Fruit fly (Drosophila melanogaster): ENCODE data around the gene Tk.
"Not testable (repeated sequence)": the region's sequence is repeated elsewhere in the genome, so short reads cannot be mapped to it uniquely, and the experiment has no call there.

Gene Tk

dm6 chr3R:11962739-11963214, 42.5 kb downstream of the Tk start, which contains the start of the genes CG3281 and aurA (continued):
- TF ChIP-seq Atf-2 (GFP tag; optimal IDR thresholded peaks at IDR 0.05) (peak; percentile 59), eyg (GFP tag; optimal IDR thresholded peaks at IDR 0.05) (peak; percentile 38), ara (GFP tag; IDR thresholded peaks at IDR 0.05) (peak; percentile 40; the same call in 1 of the 2 replicates), esg (GFP tag; conservative IDR thresholded peaks at IDR 0.05) (peak; percentile 49; the same call in 1 of the 2 replicates), CG16813 (GFP tag; IDR thresholded peaks at IDR 0.05; ENCODE audit: partially characterized antibody) (peak; percentile 99), CG13287 (GFP tag; IDR thresholded peaks at IDR 0.05; ENCODE audit: partially characterized antibody) (peak; percentile 97), danr (GFP tag; IDR thresholded peaks at IDR 0.05) (no peak), fd102C (GFP tag; optimal IDR thresholded peaks at IDR 0.05) (no peak), Dref (GFP tag; IDR thresholded peaks at IDR 0.05) (peak; percentile 47), ewg (GFP tag; optimal IDR thresholded peaks at IDR 0.05) (peak; percentile 46), CG34376 (GFP tag; optimal IDR thresholded peaks at IDR 0.05) (peak; percentile 72), sens-2 (GFP tag; IDR thresholded peaks at IDR 0.05) (no peak), Gug (GFP tag; IDR thresholded peaks at IDR 0.05) (peak; percentile 57; the same call in 1 of the 4 replicates), Rx (GFP tag; IDR thresholded peaks at IDR 0.05) (peak; percentile 31; the same call in 1 of the 2 replicates), trem (tag; optimal IDR thresholded peaks at IDR 0.05) (peak; percentile 86), Sox100B (GFP tag; optimal IDR thresholded peaks at IDR 0.05) (no peak)

dm6 chr3R:11958235-11958634, 47.0 kb downstream of the Tk start, which contains the start of gene Hsp70Ab:
TSS of gene Hsp70Ab (plus strand) at chr3R:11958535.
- TF ChIP-seq onecut (GFP tag; IDR thresholded peaks at IDR 0.05): 0 out of 2 replicates have a peak, but pooled peaks have one; percentile 14

- TF ChIP-seq trem (tag; optimal IDR thresholded peaks at IDR 0.05): peak; percentile 95
- TF ChIP-seq tio (GFP tag; optimal IDR thresholded peaks at IDR 0.05): no peak
- peak; percentile 64 for TF ChIP-seq stwl (tag; optimal IDR thresholded peaks at IDR 0.05)
Measured at dm6 chr3R:11957388-11957787, 47.9 kb downstream of the Tk start.

- TF ChIP-seq CG10565 (GFP tag; optimal IDR thresholded peaks at IDR 0.05); bsh (GFP tag; optimal IDR thresholded peaks at IDR 0.05); ken (GFP tag; IDR thresholded peaks at IDR 0.05): not testable (repeated sequence)
Measured at dm6 chr3R:11956444-11956843, 48.8 kb downstream of the Tk start, which contains the start of gene Hsp70Aa. TSS of gene Hsp70Aa (minus strand) at chr3R:11956544.

dm6 chr3R:11949387-11950029, 55.8 kb downstream of the Tk start, which contains the start of gene CG31211:
TSS of gene CG31211 (plus strand) at chr3R:11949680.
- no peak for TF ChIP-seq kni (GFP tag; optimal IDR thresholded peaks at IDR 0.05)
- peak; percentile 10 for TF ChIP-seq CG2120 (GFP tag; optimal IDR thresholded peaks at IDR 0.05)
- TF ChIP-seq grau (tag; optimal IDR thresholded peaks at IDR 0.05): peak; percentile 4
- no peak for TF ChIP-seq Ets65A (GFP tag)
- TF ChIP-seq CG7745 (tag; optimal IDR thresholded peaks at IDR 0.05): no peak
- peak; percentile 28 for TF ChIP-seq BtbVII (GFP tag; optimal IDR thresholded peaks at IDR 0.05)
- TF ChIP-seq Xbp1 (GFP tag; optimal IDR thresholded peaks at IDR 0.05): no peak
- TF ChIP-seq Dad (GFP tag; optimal IDR thresholded peaks at IDR 0.05): no peak
- no peak for TF ChIP-seq CG16863 (GFP tag; optimal IDR thresholded peaks at IDR 0.05)
- TF ChIP-seq Stat92E (GFP tag; optimal IDR thresholded peaks at IDR 0.05): no peak
- TF ChIP-seq Poxn (GFP tag; IDR thresholded peaks at IDR 0.05): no peak
- TF ChIP-seq CG6854 (GFP tag; optimal IDR thresholded peaks at IDR 0.05): peak; percentile 34
- TF ChIP-seq usp (GFP tag; optimal IDR thresholded peaks at IDR 0.05): no peak
- no peak for TF ChIP-seq Doc3 (GFP tag; IDR thresholded peaks at IDR 0.05; ENCODE audit: partially characterized antibody)
- no peak for TF ChIP-seq CG17802 (tag; optimal IDR thresholded peaks at IDR 0.05)
- TF ChIP-seq dmrt99B (tag; optimal IDR thresholded peaks at IDR 0.05): no peak
- no peak for TF ChIP-seq fu2 (GFP tag; optimal IDR thresholded peaks at IDR 0.05)
- TF ChIP-seq CG33213 (GFP tag; optimal IDR thresholded peaks at IDR 0.05): no peak
- TF ChIP-seq Deaf1 (tag; optimal IDR thresholded peaks at IDR 0.05): peak; percentile 23
- peak; percentile 50 for TF ChIP-seq CG3281 (GFP tag; optimal IDR thresholded peaks at IDR 0.05)
- no peak for TF ChIP-seq Hand (GFP tag; optimal IDR thresholded peaks at IDR 0.05)
